Fruit fly (Drosophila melanogaster) S2 (cell line): Measurements from ENCODE around the gene CG31642.

Experiments used
- CG8478 ChIP-seq: fragments of >200 bp; optimal IDR thresholded peaks from 2 replicates; lab custom pipeline; 2018
- CTCF ChIP-seq, 2 experiments: fragments of >200 bp; optimal IDR thresholded peaks; 2 replicates each; lab custom pipeline; 2018

- TF ChIP-seq CG8478 (lab: Kevin White, UChicago) (no peak), CTCF (optimal IDR thresholded peaks at IDR 0.05; lab: Kevin White, UChicago) (no peak)
These were observed 31.5 kb upstream of the CG31642 start for dm6 chr2L:6086771-6087170.
